Fruit fly (Drosophila melanogaster) whole organism, embryonic: ENCODE measurements around the gene CG33111.

Experiments used
- Antp ChIP-seq: fragments of 200-800 bp; sonication (Bioruptor generic); optimal IDR thresholded peaks from 3 replicates; lab custom pipeline; 2016; ENCODE audit warnings: missing biosample characterization, missing genetic modification characterization
- CG10267 ChIP-seq: fragments of 200-800 bp; sonication (Bioruptor generic); optimal IDR thresholded peaks from 2 replicates; lab custom pipeline; 2018; ENCODE audit warnings: missing biosample characterization, mild to moderate bottlenecking, missing genetic modification characterization, moderate library complexity
- CG11504 ChIP-seq: fragments of 200-800 bp; sonication (Bioruptor generic); optimal IDR thresholded peaks from 3 replicates; lab custom pipeline; 2019; ENCODE audit warnings: missing biosample characterization, mild to moderate bottlenecking, missing genetic modification characterization, moderate library complexity
- CG11696 ChIP-seq: fragments of 200-800 bp; sonication (Bioruptor generic); IDR thresholded peaks from 2 replicates; pipeline ENCODE4 v1.3.6; 2022; ENCODE audit warnings: missing biosample characterization, missing genetic modification characterization
- CG2199 ChIP-seq: fragments of 200-800 bp; sonication (Bioruptor generic); IDR thresholded peaks from 3 replicates; pipeline ENCODE4 v1.3.6; 2022; ENCODE audit warnings: missing biosample characterization, missing genetic modification characterization
- CG3065 ChIP-seq: fragments of 200-800 bp; sonication (Bioruptor generic); optimal IDR thresholded peaks from 2 replicates; lab custom pipeline; 2016; ENCODE audit warnings: missing biosample characterization, missing genetic modification characterization
- CG31224 ChIP-seq: fragments of 200-800 bp; sonication (Bioruptor generic); IDR thresholded peaks from 2 replicates; pipeline ENCODE4 v1.3.6; 2022; ENCODE audit warnings: missing biosample characterization, missing genetic modification characterization
- CG32772 ChIP-seq: fragments of 200-800 bp; sonication (Bioruptor generic); IDR thresholded peaks from 2 replicates; pipeline ENCODE4 v1.3.6; 2022; ENCODE audit warnings: missing biosample characterization, missing genetic modification characterization
- CG3281 ChIP-seq: fragments of 200-800 bp; sonication (Bioruptor generic); optimal IDR thresholded peaks from 3 replicates; lab custom pipeline; 2017; ENCODE audit warnings: missing biosample characterization, mild to moderate bottlenecking, missing genetic modification characterization
- CG3847 ChIP-seq: fragments of 200-800 bp; sonication (Bioruptor generic); IDR thresholded peaks from 2 replicates; pipeline ENCODE4 v1.3.6; 2022; ENCODE audit warnings: missing biosample characterization, missing genetic modification characterization
- CG7372 ChIP-seq: fragments of 200-800 bp; sonication (Bioruptor generic); IDR thresholded peaks from 2 replicates; pipeline ENCODE4 v1.3.6; 2022; ENCODE audit warnings: missing biosample characterization, missing genetic modification characterization
- CG7786 ChIP-seq: fragments of 200-800 bp; sonication (Bioruptor generic); optimal IDR thresholded peaks from 2 replicates; lab custom pipeline; 2016; ENCODE audit warnings: missing biosample characterization, missing genetic modification characterization
- CG7928 ChIP-seq: fragments of 200-800 bp; sonication (Bioruptor generic); optimal IDR thresholded peaks from 2 replicates; lab custom pipeline; 2017; ENCODE audit warnings: missing biosample characterization, mild to moderate bottlenecking, missing genetic modification characterization
- CG8281 ChIP-seq: fragments of 200-800 bp; sonication (Bioruptor generic); optimal IDR thresholded peaks from 2 replicates; lab custom pipeline; 2018; ENCODE audit warnings: missing biosample characterization, mild to moderate bottlenecking, missing genetic modification characterization, moderate library complexity
- CG9215 ChIP-seq: fragments of 200-800 bp; sonication (Bioruptor generic); IDR thresholded peaks from 2 replicates; pipeline ENCODE4 v1.3.6; 2022; ENCODE audit warnings: missing biosample characterization, missing genetic modification characterization
- CG9609 ChIP-seq: fragments of 200-800 bp; sonication (Bioruptor generic); optimal IDR thresholded peaks from 3 replicates; lab custom pipeline; 2016; ENCODE audit warnings: missing biosample characterization, missing genetic modification characterization
- CrebB ChIP-seq: fragments of 200-800 bp; sonication (Bioruptor generic); optimal IDR thresholded peaks from 3 replicates; lab custom pipeline; 2018; ENCODE audit warnings: missing biosample characterization, mild to moderate bottlenecking, missing genetic modification characterization
- D19B ChIP-seq: fragments of 200-800 bp; sonication (Bioruptor generic); optimal IDR thresholded peaks from 2 replicates; lab custom pipeline; 2017; ENCODE audit warnings: missing biosample characterization, mild to moderate bottlenecking, missing genetic modification characterization
- Doc3 ChIP-seq: fragments of 200-800 bp; sonication (Bioruptor generic); IDR thresholded peaks from 3 replicates; pipeline ENCODE4 v1.3.6; 2022; ENCODE audit warnings: missing biosample characterization, missing genetic modification characterization; ENCODE audit not compliant: partially characterized antibody
- Dref ChIP-seq: fragments of 200-800 bp; sonication (Bioruptor generic); IDR thresholded peaks from 2 replicates; pipeline ENCODE4 v1.3.6; 2022; ENCODE audit warnings: missing biosample characterization, missing genetic modification characterization
- HLH3B ChIP-seq: fragments of 200-800 bp; sonication (Bioruptor generic); IDR thresholded peaks from 2 replicates; pipeline ENCODE4 v1.3.6; 2022; ENCODE audit warnings: missing biosample characterization, missing genetic modification characterization
- HLH4C ChIP-seq: fragments of 200-800 bp; sonication (Bioruptor generic); IDR thresholded peaks from 3 replicates; pipeline ENCODE4 v1.3.6; 2022; ENCODE audit warnings: missing biosample characterization, missing genetic modification characterization; ENCODE audit not compliant: partially characterized antibody
- HmgD ChIP-seq: fragments of 200-800 bp; sonication (Bioruptor generic); optimal IDR thresholded peaks from 3 replicates; lab custom pipeline; 2016; ENCODE audit warnings: missing biosample characterization, missing genetic modification characterization
- NC2α ChIP-seq: fragments of 200-800 bp; sonication (Bioruptor generic); optimal IDR thresholded peaks from 2 replicates; lab custom pipeline; 2016; ENCODE audit warnings: missing biosample characterization, missing genetic modification characterization
- Optix ChIP-seq: fragments of 200-800 bp; sonication (Bioruptor generic); IDR thresholded peaks from 3 replicates; pipeline ENCODE4 v1.3.6; 2022; ENCODE audit warnings: missing biosample characterization, missing genetic modification characterization
- Rfx ChIP-seq: fragments of 200-800 bp; sonication (Bioruptor generic); IDR thresholded peaks from 2 replicates; pipeline ENCODE4 v1.3.6; 2022; ENCODE audit warnings: missing biosample characterization, missing genetic modification characterization
- Sox102F ChIP-seq: fragments of 200-800 bp; sonication (Bioruptor generic); optimal IDR thresholded peaks from 2 replicates; lab custom pipeline; 2018; ENCODE audit warnings: missing biosample characterization, mild to moderate bottlenecking, missing genetic modification characterization, moderate library complexity
- Ssrp ChIP-seq: fragments of 200-800 bp; sonication (Bioruptor generic); optimal IDR thresholded peaks from 2 replicates; lab custom pipeline; 2018; ENCODE audit warnings: missing biosample characterization, mild to moderate bottlenecking, missing genetic modification characterization, moderate library complexity
- Tbp ChIP-seq: fragments of >200 bp; optimal IDR thresholded peaks from 2 replicates; lab custom pipeline; 2018; ENCODE audit warnings: missing biosample characterization, missing genetic modification characterization
- Xrp1 ChIP-seq: fragments of 200-800 bp; sonication (Bioruptor generic); IDR thresholded peaks from 2 replicates; pipeline ENCODE4 v1.3.6; 2022; ENCODE audit warnings: missing biosample characterization, missing genetic modification characterization
- YL-1 ChIP-seq: fragments of 200-800 bp; sonication (Bioruptor generic); optimal IDR thresholded peaks from 3 replicates; lab custom pipeline; 2017; ENCODE audit warnings: missing biosample characterization, mild to moderate bottlenecking, missing genetic modification characterization
- abd-A ChIP-seq: fragments of 200-800 bp; sonication (Bioruptor generic); optimal IDR thresholded peaks from 3 replicates; lab custom pipeline; 2019; ENCODE audit warnings: missing biosample characterization, mild to moderate bottlenecking, missing genetic modification characterization, moderate library complexity
- ac ChIP-seq: fragments of 200-800 bp; sonication (Bioruptor generic); optimal IDR thresholded peaks from 3 replicates; lab custom pipeline; 2017; ENCODE audit warnings: missing biosample characterization, mild to moderate bottlenecking, missing genetic modification characterization
- az2 ChIP-seq: fragments of 200-800 bp; sonication (Bioruptor generic); optimal IDR thresholded peaks from 3 replicates; lab custom pipeline; 2016; ENCODE audit warnings: missing biosample characterization, missing genetic modification characterization
- bsh ChIP-seq, 2 experiments: fragments of 200-800 bp; sonication (Bioruptor generic); optimal IDR thresholded peaks; 2 replicates each; lab custom pipeline; 2017 to 2018; ENCODE audit warnings: mild to moderate bottlenecking in 2 of 2, missing biosample characterization in 2 of 2, missing genetic modification characterization in 2 of 2, moderate library complexity in 1 of 2
- chm ChIP-seq: fragments of 200-800 bp; sonication (Bioruptor generic); IDR thresholded peaks from 2 replicates; pipeline ENCODE4 v1.3.6; 2022; ENCODE audit warnings: missing biosample characterization, missing genetic modification characterization
- ci ChIP-seq: fragments of 200-800 bp; sonication (Bioruptor generic); IDR thresholded peaks from 3 replicates; pipeline ENCODE4 v1.3.6; 2022; ENCODE audit warnings: missing biosample characterization, missing genetic modification characterization
- danr ChIP-seq: fragments of 200-800 bp; sonication (Bioruptor generic); IDR thresholded peaks from 2 replicates; pipeline ENCODE4 v1.3.6; 2022; ENCODE audit warnings: missing biosample characterization, missing genetic modification characterization
- exex ChIP-seq: fragments of 200-800 bp; sonication (Bioruptor generic); optimal IDR thresholded peaks from 4 replicates; lab custom pipeline; 2018; ENCODE audit warnings: missing biosample characterization, mild to moderate bottlenecking, missing genetic modification characterization, moderate library complexity
- ftz-f1 ChIP-seq: fragments of 200-800 bp; sonication (Bioruptor generic); optimal IDR thresholded peaks from 2 replicates; lab custom pipeline; 2016; ENCODE audit warnings: missing biosample characterization, missing genetic modification characterization
- gt ChIP-seq: fragments of 200-800 bp; sonication (Bioruptor generic); IDR thresholded peaks from 2 replicates; pipeline ENCODE4 v1.3.6; 2022; ENCODE audit warnings: missing biosample characterization, missing genetic modification characterization
- jing ChIP-seq: fragments of 200-800 bp; sonication (Bioruptor generic); optimal IDR thresholded peaks from 2 replicates; lab custom pipeline; 2018; ENCODE audit warnings: missing biosample characterization, mild to moderate bottlenecking, missing genetic modification characterization
- ken ChIP-seq: fragments of 200-800 bp; sonication (Bioruptor generic); IDR thresholded peaks from 3 replicates; pipeline ENCODE4 v1.3.6; 2022; ENCODE audit warnings: missing biosample characterization, missing genetic modification characterization
- pb ChIP-seq: fragments of 200-800 bp; sonication (Bioruptor generic); optimal IDR thresholded peaks from 3 replicates; lab custom pipeline; 2016; ENCODE audit warnings: missing biosample characterization, missing genetic modification characterization
- scrt ChIP-seq: fragments of 200-800 bp; sonication (Bioruptor generic); optimal IDR thresholded peaks from 2 replicates; lab custom pipeline; 2018; ENCODE audit warnings: missing biosample characterization, mild to moderate bottlenecking, missing genetic modification characterization, moderate library complexity
- sens-2 ChIP-seq: fragments of 200-800 bp; sonication (Bioruptor generic); IDR thresholded peaks from 2 replicates; pipeline ENCODE4 v1.3.6; 2022; ENCODE audit warnings: missing biosample characterization, missing genetic modification characterization
- tll ChIP-seq, 2 experiments: fragments of 200-800 bp in 1 of 2; fragments of >200 bp in 1 of 2; sonication (Bioruptor generic) in 1 of 2; optimal IDR thresholded peaks; 2 replicates each; lab custom pipeline; 2017 to 2019; ENCODE audit warnings: missing biosample characterization in 2 of 2, missing genetic modification characterization in 2 of 2, mild to moderate bottlenecking in 1 of 2, moderate library complexity in 1 of 2
- vfl ChIP-seq: fragments of 200-800 bp; sonication (Bioruptor generic); optimal IDR thresholded peaks from 2 replicates; lab custom pipeline; 2016; ENCODE audit warnings: missing biosample characterization, missing genetic modification characterization

Gene CG33111

dm6 chr3R:23782456-23783402 lies 36.3 kb downstream of the CG33111 start (continued):
- TF ChIP-seq CG32772 (GFP tag; lab: Robert Waterston, UW): peak; percentile 86
- peak; percentile 61 for TF ChIP-seq CG7786 (GFP tag; lab: Kevin White, UChicago)
- peak; percentile 50; the same call in 1 of the 2 replicates for TF ChIP-seq CG3847
- TF ChIP-seq CG3281 (GFP tag; lab: Kevin White, UChicago): peak; percentile 62
- peak; percentile 84; the same call in 2 of the 3 replicates for TF ChIP-seq ken
- peak; percentile 96 for TF ChIP-seq exex
- TF ChIP-seq scrt (GFP tag; lab: Kevin White, UChicago): peak; percentile 63
- TF ChIP-seq CG2199 (GFP tag; lab: Robert Waterston, UW): peak; percentile 69; the same call in 2 of the 3 replicates
- peak; percentile 94 for TF ChIP-seq Ssrp (tag; lab: Kevin White, UChicago)
- peak; percentile 79 for TF ChIP-seq HLH3B (GFP tag; lab: Robert Waterston, UW)
- peak; percentile 62 for TF ChIP-seq CG9609 (GFP tag; lab: Kevin White, UChicago)
- TF ChIP-seq pb (GFP tag; lab: Kevin White, UChicago): peak; percentile 76
- peak; percentile 48 for TF ChIP-seq abd-A
- TF ChIP-seq HmgD (GFP tag; lab: Kevin White, UChicago): peak; percentile 6
- TF ChIP-seq CG10267 (tag; lab: Kevin White, UChicago): peak; percentile 92
- no peak for TF ChIP-seq HLH4C
- TF ChIP-seq Tbp (GFP tag; lab: Kevin White, UChicago): no peak
- no peak; the same call in 1 of the 2 replicates for TF ChIP-seq CG11696
- peak; percentile 58 for TF ChIP-seq vfl (GFP tag; lab: Kevin White, UChicago)
- TF ChIP-seq CG7928 (GFP tag; lab: Kevin White, UChicago): peak; percentile 12
- peak; percentile 65 for TF ChIP-seq ftz-f1 (GFP tag; lab: Kevin White, UChicago)
- TF ChIP-seq CG3065 (GFP tag; lab: Kevin White, UChicago): peak; percentile 51
- peak; percentile 77 for TF ChIP-seq Antp
- peak; percentile 88 to 97 for TF ChIP-seq bsh (GFP tag; optimal IDR thresholded peaks at IDR 0.05; lab: Kevin White, UChicago)
- TF ChIP-seq Optix (GFP tag; lab: Robert Waterston, UW): peak; percentile 86
- peak; percentile 39 for TF ChIP-seq YL-1
- peak; percentile 56 for TF ChIP-seq NC2α (GFP tag; lab: Kevin White, UChicago)
- TF ChIP-seq CG8281: peak; percentile 62
- peak in 1 of 2 experiments; percentile 80 for TF ChIP-seq tll (GFP tag; optimal IDR thresholded peaks at IDR 0.05; lab: Kevin White, UChicago)
- peak; percentile 78 for TF ChIP-seq danr (GFP tag; lab: Robert Waterston, UW)
- peak; percentile 90 for TF ChIP-seq ci (GFP tag; lab: Robert Waterston, UW)
- TF ChIP-seq CG9215 (GFP tag; lab: Robert Waterston, UW): peak; percentile 50
- peak; percentile 56; the same call in 1 of the 2 replicates for TF ChIP-seq Rfx (GFP tag; lab: Robert Waterston, UW)
- TF ChIP-seq CG11504 (tag; lab: Kevin White, UChicago): peak; percentile 90
- TF ChIP-seq Dref: no peak
- peak; percentile 71 for TF ChIP-seq chm (GFP tag; lab: Robert Waterston, UW)
- TF ChIP-seq Doc3 (GFP tag; lab: Robert Waterston, UW): no peak
- peak; percentile 44 for TF ChIP-seq D19B
- TF ChIP-seq Xrp1 (GFP tag; lab: Robert Waterston, UW): peak; percentile 95
- TF ChIP-seq ac: peak; percentile 93
- TF ChIP-seq Sox102F (GFP tag; lab: Kevin White, UChicago): peak; percentile 94
- peak; percentile 62; the same call in 1 of the 2 replicates for TF ChIP-seq CG7372 (GFP tag; lab: Robert Waterston, UW)
- TF ChIP-seq CG31224: peak; percentile 8
- peak; percentile 62 for TF ChIP-seq sens-2 (GFP tag; lab: Robert Waterston, UW)
- peak; percentile 95 for TF ChIP-seq az2 (GFP tag; lab: Kevin White, UChicago)
- peak; percentile 85 for TF ChIP-seq CrebB
- TF ChIP-seq gt (GFP tag; lab: Robert Waterston, UW): peak; percentile 82
- TF ChIP-seq jing (GFP tag; lab: Kevin White, UChicago): peak; percentile 89
